Worm (Caenorhabditis elegans): ENCODE results near the gene B0281.1.

Gene B0281.1

ce11 chrII:2300861-2301260 is 12.0 kb upstream of the B0281.1 start, which contains the start of gene B0281.5:
B0281.5 (minus strand) TSS chrII:2300961.
- TF ChIP-seq snpc-1.1 (tag; optimal IDR thresholded peaks at IDR 0.05; ENCODE audit: insufficient read depth) = no peak
- TF ChIP-seq F22D6.2 (tag; optimal IDR thresholded peaks at IDR 0.05) = no peak
- no peak for TF ChIP-seq hmg-20 (GFP tag; IDR thresholded peaks at IDR 0.05)
- TF ChIP-seq nfyb-1 (GFP tag; IDR thresholded peaks at IDR 0.05) = no peak
- no peak for TF ChIP-seq mes-4 (tag; optimal IDR thresholded peaks at IDR 0.05)
- no peak for TF ChIP-seq B0336.3 (GFP tag; IDR thresholded peaks at IDR 0.05)
- no peak for TF ChIP-seq F39B2.1 (GFP tag; IDR thresholded peaks at IDR 0.05)
- TF ChIP-seq nfya-1 (tag; optimal IDR thresholded peaks at IDR 0.05; ENCODE audit: borderline replicate concordance, insufficient read depth) = no peak
- no peak for TF ChIP-seq ztf-3 (GFP tag; optimal IDR thresholded peaks at IDR 0.05)
- no peak for TF ChIP-seq ztf-26 (tag; optimal IDR thresholded peaks at IDR 0.05)
- TF ChIP-seq mel-28 (tag; optimal IDR thresholded peaks at IDR 0.05; ENCODE audit: borderline replicate concordance) = no peak
- TF ChIP-seq madf-6 (GFP tag; IDR thresholded peaks at IDR 0.05) = no peak
- no peak for TF ChIP-seq K11D2.4 (GFP tag; IDR thresholded peaks at IDR 0.05)
- no peak for TF ChIP-seq lin-54 (GFP tag; optimal IDR thresholded peaks at IDR 0.05)
- TF ChIP-seq ZK185.1 (tag; optimal IDR thresholded peaks at IDR 0.05; ENCODE audit: poor library complexity, severe bottlenecking) = no peak

ce11 chrII:2302330-2302729 is 10.5 kb upstream of the B0281.1 start, which contains the start of gene B0281.6:
B0281.6 (minus strand) TSS chrII:2302430.
- TF ChIP-seq F52B5.7 (tag; optimal IDR thresholded peaks at IDR 0.05) (no peak), bed-2 (GFP tag; IDR thresholded peaks at IDR 0.05) (no peak), tbx-9 (tag; optimal IDR thresholded peaks at IDR 0.05; ENCODE audit: borderline replicate concordance) (no peak)

DNA sequence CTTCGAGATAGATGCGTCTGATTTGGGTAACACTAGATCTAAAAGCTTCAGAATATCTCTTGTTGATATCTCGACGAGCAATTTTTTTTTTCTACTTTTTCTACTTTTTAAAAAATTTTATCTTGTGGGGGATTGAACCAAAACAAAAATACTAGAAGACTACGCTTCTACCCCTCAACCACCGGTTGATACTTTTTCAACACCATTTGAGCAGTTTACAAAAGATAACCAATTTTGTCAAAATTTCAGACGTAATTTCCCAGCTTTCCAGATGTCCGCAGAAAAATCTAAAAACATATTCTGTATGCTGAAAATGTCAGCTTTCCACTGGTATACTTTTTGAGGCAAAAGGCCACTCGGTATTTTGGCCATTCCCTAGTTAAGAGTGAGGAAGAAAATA is 8.3 kb upstream of the B0281.1 start:
- no peak for TF ChIP-seq cebp-1 (GFP tag; IDR thresholded peaks at IDR 0.05)
- no peak for TF ChIP-seq cebp-1 (tag; optimal IDR thresholded peaks at IDR 0.05)
- peak; percentile 46 for TF ChIP-seq rpc-1 (optimal IDR thresholded peaks at IDR 0.05)
- TF ChIP-seq rpc-1 (tag; optimal IDR thresholded peaks at IDR 0.05) = peak; percentile 70
- TF ChIP-seq lag-1 (GFP tag; IDR thresholded peaks at IDR 0.05) = no peak
- no peak for TF ChIP-seq madf-3 (GFP tag; IDR thresholded peaks at IDR 0.05)
- no peak for TF ChIP-seq him-1 (tag; optimal IDR thresholded peaks at IDR 0.05)
- TF ChIP-seq F37B4.10 (GFP tag; IDR thresholded peaks at IDR 0.05) = no peak
- no peak for TF ChIP-seq F33H1.4 (GFP tag; IDR thresholded peaks at IDR 0.05)
- TF ChIP-seq snpc-1.3 (tag; optimal IDR thresholded peaks at IDR 0.05; ENCODE audit: insufficient read depth) = no peak
- TF ChIP-seq dpff-1 (tag; optimal IDR thresholded peaks at IDR 0.05) = no peak
- no peak for TF ChIP-seq ceh-58 (GFP tag; IDR thresholded peaks at IDR 0.05)
- no peak for TF ChIP-seq D2030.7 (GFP tag; IDR thresholded peaks at IDR 0.05)
- TF ChIP-seq ztf-26 (tag; optimal IDR thresholded peaks at IDR 0.05) = no peak
- TF ChIP-seq pbrm-1 (GFP tag; IDR thresholded peaks at IDR 0.05) = no peak
- TF ChIP-seq tbp1 (GFP tag; optimal IDR thresholded peaks at IDR 0.05) = peak; percentile 86
- no peak for TF ChIP-seq tbx-9 (tag; optimal IDR thresholded peaks at IDR 0.05; ENCODE audit: borderline replicate concordance)
- peak; percentile 54 for TF ChIP-seq B0261.1 (tag; optimal IDR thresholded peaks at IDR 0.05)
- no peak for TF ChIP-seq ekl-4 (GFP tag; IDR thresholded peaks at IDR 0.05)
- TF ChIP-seq akir-1 (GFP tag; optimal IDR thresholded peaks at IDR 0.05) = no peak
- no peak for TF ChIP-seq aptf-3 (GFP tag; IDR thresholded peaks at IDR 0.05)

Measured in whole organism, young adult.